Worm (Caenorhabditis elegans) whole organism, L2 larva: Measurements from ENCODE around the gene T20B3.1.

Experiments
- Y55F3AM.14 ChIP-seq: fragments of 200-800 bp; sonication (Bioruptor generic); optimal IDR thresholded peaks from 2 replicates; lab custom pipeline; 2018; ENCODE audit warnings: mild to moderate bottlenecking, missing genetic modification characterization, missing compliant biosample characterization

T20B3.1 gene

ce11 chrV:16869740-16870139 lies 54.4 kb downstream of the T20B3.1 start, which contains the start of gene clec-33:
clec-33 (minus strand) TSS chrV:16869840.
- no peak for TF ChIP-seq Y55F3AM.14 (GFP tag; lab: Kevin White, UChicago)
